Worm (Caenorhabditis elegans) whole organism, young adult: ENCODE data around the gene Y39A1A.3.

ENCODE experiments used
- C06A6.2 ChIP-seq: fragments of 200-800 bp; sonication (Bioruptor generic); conservative IDR thresholded peaks from 2 replicates; pipeline ENCODE4 v1.3.6; 2022; ENCODE audit warnings: missing genetic modification characterization, missing compliant biosample characterization
- F22D6.2 ChIP-seq: sonication (generic microtip); optimal IDR thresholded peaks from 2 replicates; lab custom pipeline; 2016; ENCODE audit warnings: mild to moderate bottlenecking, missing genetic modification characterization, missing compliant biosample characterization
- F49E8.2 ChIP-seq: sonication (generic microtip); optimal IDR thresholded peaks from 3 replicates; lab custom pipeline; 2017; ENCODE audit warnings: missing genetic modification characterization, mild to moderate bottlenecking, missing compliant biosample characterization, antibody characterized with exemption, moderate library complexity; ENCODE audit not compliant: insufficient read depth
- Y95B8A.8 ChIP-seq: fragments of 200-800 bp; sonication (Bioruptor generic); IDR thresholded peaks from 2 replicates; pipeline ENCODE4 v1.3.6; 2022; ENCODE audit warnings: missing genetic modification reagents, missing genetic modification characterization, missing compliant biosample characterization
- athp-1 ChIP-seq: sonication (generic microtip); optimal IDR thresholded peaks from 2 replicates; lab custom pipeline; 2017; ENCODE audit warnings: mild to moderate bottlenecking, missing genetic modification characterization, missing compliant biosample characterization
- bed-1 ChIP-seq: fragments of 200-800 bp; sonication (Bioruptor generic); IDR thresholded peaks from 2 replicates; pipeline ENCODE4 v1.3.6; 2022; ENCODE audit warnings: missing genetic modification reagents, missing genetic modification characterization, missing compliant biosample characterization
- egl-44 ChIP-seq: fragments of 200-800 bp; sonication (Bioruptor generic); IDR thresholded peaks from 2 replicates; pipeline ENCODE4 v1.3.6; 2022; ENCODE audit warnings: missing genetic modification reagents, missing genetic modification characterization, missing compliant biosample characterization
- him-1 ChIP-seq: sonication (generic microtip); optimal IDR thresholded peaks from 2 replicates; lab custom pipeline; 2016; ENCODE audit warnings: missing genotype, missing genetic modification reagents, missing genetic modification characterization, missing compliant biosample characterization
- lag-1 ChIP-seq: fragments of 200-800 bp; sonication (Bioruptor generic); IDR thresholded peaks from 2 replicates; pipeline ENCODE4 v1.3.6; 2022; ENCODE audit warnings: missing genetic modification reagents, missing genetic modification characterization, missing compliant biosample characterization
- nhr-90 ChIP-seq: sonication (generic microtip); optimal IDR thresholded peaks from 2 replicates; lab custom pipeline; 2016; ENCODE audit warnings: missing genotype, mild to moderate bottlenecking, missing genetic modification characterization, missing compliant biosample characterization
- sea-2 ChIP-seq: fragments of 200-800 bp; sonication (Bioruptor generic); IDR thresholded peaks from 2 replicates; pipeline ENCODE4 v1.3.6; 2022; ENCODE audit warnings: missing genetic modification characterization, missing compliant biosample characterization
- sptf-2 ChIP-seq: fragments of 200-800 bp; sonication (Bioruptor generic); optimal IDR thresholded peaks from 2 replicates; lab custom pipeline; 2018; ENCODE audit warnings: mild to moderate bottlenecking, missing genetic modification characterization, missing compliant biosample characterization
- tbx-9 ChIP-seq: sonication (generic microtip); optimal IDR thresholded peaks from 2 replicates; lab custom pipeline; 2016; ENCODE audit warnings: borderline replicate concordance, missing genetic modification characterization, inconsistent platforms, missing compliant biosample characterization

- no peak for TF ChIP-seq nhr-90 (tag; lab: Kevin White, UChicago)
- no peak for TF ChIP-seq sea-2 (GFP tag; lab: Robert Waterston, UW)
- TF ChIP-seq lag-1, result no peak
- no peak for TF ChIP-seq him-1
- no peak for TF ChIP-seq athp-1
- no peak for TF ChIP-seq F22D6.2
- no peak for TF ChIP-seq Y95B8A.8 (GFP tag; lab: Robert Waterston, UW)
- no peak for TF ChIP-seq F49E8.2 (tag; lab: Kevin White, UChicago)
- no peak for TF ChIP-seq egl-44 (GFP tag; lab: Robert Waterston, UW)
- TF ChIP-seq bed-1 (GFP tag; lab: Robert Waterston, UW), result no peak
- no peak for TF ChIP-seq tbx-9
- no peak for TF ChIP-seq C06A6.2
- no peak for TF ChIP-seq sptf-2
Measured at ce11 chrIII:10633403-10633674, 37.1 kb upstream of the Y39A1A.3 start, which contains the start of gene Y39A1A.9.
